Worm (Caenorhabditis elegans): Measurements from ENCODE around the gene srlf-17.

DNA sequence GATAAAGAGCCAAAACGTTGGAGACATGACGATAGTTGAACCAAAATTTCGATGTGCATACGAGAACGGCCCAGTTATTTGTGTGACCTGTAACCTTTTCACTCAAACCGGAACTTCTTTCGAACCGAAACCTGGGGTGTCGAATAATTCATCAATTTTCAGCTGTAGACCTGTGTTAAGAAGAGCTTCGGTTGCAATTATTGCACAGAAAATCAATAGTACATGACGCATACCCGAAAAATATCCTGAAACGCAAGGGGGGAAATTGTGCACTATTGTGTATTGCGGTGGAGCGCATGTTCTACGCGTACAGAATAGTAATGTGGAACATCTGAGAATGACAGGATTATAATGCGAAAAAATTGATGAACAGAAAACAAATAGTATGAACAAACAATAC lies 7.3 kb upstream of the srlf-17 start, which contains the start of gene pigk-1:
- TF ChIP-seq C06A6.2 (GFP tag; conservative IDR thresholded peaks at IDR 0.05): no peak
- TF ChIP-seq attf-5 (GFP tag; optimal IDR thresholded peaks at IDR 0.05): no peak
- no peak for TF ChIP-seq let-526 (GFP tag; IDR thresholded peaks at IDR 0.05)
- TF ChIP-seq sea-2 (GFP tag; IDR thresholded peaks at IDR 0.05): no peak
